Worm (Caenorhabditis elegans) whole organism, mixed stage, embryonic: ENCODE data around the gene ubc-20.

Source experiments
- ceh-83 ChIP-seq: fragments of 200-800 bp; sonication (Bioruptor generic); optimal IDR thresholded peaks from 2 replicates; lab custom pipeline; 2018; ENCODE audit warnings: mild to moderate bottlenecking, missing genetic modification characterization, missing compliant biosample characterization
- nhr-28 ChIP-seq: fragments of 150-350 bp; optimal IDR thresholded peaks from 2 replicates; lab custom pipeline; 2014; ENCODE audit warnings: missing biosample characterization, missing genetic modification characterization
- snpc-4 ChIP-seq: fragments of 150-350 bp; optimal IDR thresholded peaks from 2 replicates; lab custom pipeline; 2014; ENCODE audit warnings: missing biosample characterization, missing genetic modification characterization

DNA sequence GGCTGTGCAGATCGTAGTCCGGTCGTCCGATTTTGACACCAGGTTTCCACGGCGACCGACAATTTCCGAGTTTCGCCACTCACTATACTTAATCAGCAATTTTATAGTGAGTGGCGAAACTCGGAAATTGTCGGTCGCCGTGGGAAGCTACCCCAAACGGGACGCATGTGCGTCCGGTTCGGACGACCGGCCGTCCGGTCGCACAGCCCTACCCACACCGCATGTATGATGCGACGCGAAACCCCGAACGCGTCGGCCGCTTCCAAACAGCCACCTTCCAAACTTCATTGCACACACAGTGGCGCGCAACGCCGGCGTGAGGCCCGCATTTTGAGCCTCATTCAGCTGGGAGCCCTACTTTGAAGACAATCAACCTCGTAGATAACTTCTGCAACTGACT, 37.6 kb upstream of the ubc-20 start:
- no peak for TF ChIP-seq nhr-28 (tag; lab: Kevin White, UChicago)
- TF ChIP-seq ceh-83 (GFP tag; lab: Kevin White, UChicago), result no peak
- TF ChIP-seq snpc-4 (tag; lab: Kevin White, UChicago), result no peak
